Fruit fly (Drosophila melanogaster): Measurements from ENCODE around the gene mRpL44.

The mRpL44 gene

DNA sequence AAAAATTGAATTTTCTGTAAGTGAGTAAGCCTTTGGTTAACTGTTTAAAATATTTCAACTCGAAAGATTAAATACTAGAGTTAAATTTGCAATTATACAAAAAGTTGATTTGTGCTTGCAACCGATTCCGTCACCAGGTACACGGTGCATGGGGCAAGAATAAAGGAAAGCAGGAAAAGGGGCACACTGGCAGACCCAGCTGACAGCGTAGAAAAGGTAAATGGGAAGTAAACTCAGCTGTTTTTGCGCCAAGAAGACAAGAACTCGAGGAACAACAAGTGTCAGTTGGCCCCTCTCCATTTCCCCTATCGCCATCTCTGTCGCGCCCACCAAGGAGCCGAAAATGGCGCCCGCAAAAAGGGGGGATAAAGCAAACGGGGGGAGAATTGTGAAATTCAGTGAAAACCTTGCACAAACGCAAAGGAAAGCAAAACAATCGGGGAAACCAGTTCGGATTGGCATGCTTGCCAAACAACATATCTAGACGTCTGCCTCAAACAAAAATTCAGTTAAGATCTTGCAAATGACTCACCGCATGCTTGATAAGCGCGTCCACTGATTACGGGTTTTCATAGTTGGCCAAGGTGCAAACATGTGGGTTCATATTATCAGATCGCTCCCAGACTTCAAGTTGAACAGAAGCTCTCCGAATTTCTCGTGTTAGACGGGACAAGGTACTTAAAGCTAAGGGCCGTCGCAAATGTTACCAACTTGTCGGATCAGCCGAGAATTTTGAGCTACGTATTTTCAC is 7.1 kb downstream of the mRpL44 start (continued):
- TF ChIP-seq p53 (GFP tag; optimal IDR thresholded peaks at IDR 0.05) (no peak), CG14860 (GFP tag; IDR thresholded peaks at IDR 0.05; ENCODE audit: partially characterized antibody) (0 out of 3 replicates have a peak, but pooled peaks have one; percentile 9), ftz-f1 (GFP tag; optimal IDR thresholded peaks at IDR 0.05) (no peak), bbx (GFP tag; IDR thresholded peaks at IDR 0.05; ENCODE audit: partially characterized antibody) (peak; percentile 22; the same call in 1 of the 2 replicates), CG34224 (GFP tag; IDR thresholded peaks at IDR 0.05; ENCODE audit: partially characterized antibody) (no peak), Vsx1 (GFP tag; optimal IDR thresholded peaks at IDR 0.05) (no peak), CG1603 (tag; optimal IDR thresholded peaks at IDR 0.05) (peak; percentile 61), Oaz (GFP tag; IDR thresholded peaks at IDR 0.05) (no peak), CG31224 (GFP tag; IDR thresholded peaks at IDR 0.05) (no peak), pzg (GFP tag; optimal IDR thresholded peaks at IDR 0.05) (peak; percentile 55), CG2678 (tag; optimal IDR thresholded peaks at IDR 0.05) (no peak), MBD-R2 (GFP tag; IDR thresholded peaks at IDR 0.05) (peak; percentile 79), cg (GFP tag; optimal IDR thresholded peaks at IDR 0.05) (no peak), ems (GFP tag; optimal IDR thresholded peaks at IDR 0.05) (no peak), CG2129 (GFP tag; IDR thresholded peaks at IDR 0.05; ENCODE audit: partially characterized antibody) (no peak), CG16815 (GFP tag; optimal IDR thresholded peaks at IDR 0.05) (no peak), dysf (GFP tag; IDR thresholded peaks at IDR 0.05) (no peak), PHDP (tag; optimal IDR thresholded peaks at IDR 0.05) (no peak), Aef1 (GFP tag; IDR thresholded peaks at IDR 0.05) (no peak), CG7745 (tag; optimal IDR thresholded peaks at IDR 0.05) (no peak), CG4424 (GFP tag; optimal IDR thresholded peaks at IDR 0.05) (no peak), CG9932 (GFP tag; IDR thresholded peaks at IDR 0.05) (no peak), CG5245 (GFP tag; optimal IDR thresholded peaks at IDR 0.05) (no peak), insv (GFP tag; optimal IDR thresholded peaks at IDR 0.05) (peak in 1 of 2 experiments; percentile 40), CG33213 (GFP tag; optimal IDR thresholded peaks at IDR 0.05) (peak; percentile 29), dpn (GFP tag; optimal IDR thresholded peaks at IDR 0.05) (no peak), CG6689 (GFP tag; IDR thresholded peaks at IDR 0.05) (0 out of 2 replicates have a peak, but pooled peaks have one; percentile 7), Fer1 (GFP tag; optimal IDR thresholded peaks at IDR 0.05) (no peak), CG34376 (GFP tag; optimal IDR thresholded peaks at IDR 0.05) (peak; percentile 58), NK7.1 (GFP tag; optimal IDR thresholded peaks at IDR 0.05) (no peak), CG34422 (GFP tag; IDR thresholded peaks at IDR 0.05) (peak; percentile 82; the same call in 1 of the 3 replicates), da (GFP tag; optimal IDR thresholded peaks at IDR 0.05) (no peak), CG17385 (GFP tag; optimal IDR thresholded peaks at IDR 0.05) (no peak), grn (GFP tag; optimal IDR thresholded peaks at IDR 0.05) (peak; percentile 78), caup (GFP tag; optimal IDR thresholded peaks at IDR 0.05; ENCODE audit: severe bottlenecking) (no peak), slp2 (GFP tag; optimal IDR thresholded peaks at IDR 0.05) (no peak), CG7271 (tag; optimal IDR thresholded peaks at IDR 0.05) (no peak), dmrt11E (tag; optimal IDR thresholded peaks at IDR 0.05) (no peak), crc (GFP tag; optimal IDR thresholded peaks at IDR 0.05) (no peak), zen2 (GFP tag; IDR thresholded peaks at IDR 0.05; ENCODE audit: partially characterized antibody) (no peak), Atf-2 (GFP tag; optimal IDR thresholded peaks at IDR 0.05) (no peak), D (optimal IDR thresholded peaks at IDR 0.05) (no peak), D (GFP tag; optimal IDR thresholded peaks at IDR 0.05) (no peak), ewg (GFP tag; optimal IDR thresholded peaks at IDR 0.05) (no peak), stwl (tag; optimal IDR thresholded peaks at IDR 0.05) (peak; percentile 83), gcm (GFP tag; optimal IDR thresholded peaks at IDR 0.05) (no peak), Dp (GFP tag; optimal IDR thresholded peaks at IDR 0.05) (peak; percentile 29), CG16863 (GFP tag; optimal IDR thresholded peaks at IDR 0.05) (no peak), CG3281 (GFP tag; optimal IDR thresholded peaks at IDR 0.05) (no peak)

Measured in whole organism, embryonic.